Worm (Caenorhabditis elegans) whole organism, L1 larva: ENCODE data around the gene Y73F8A.35.
"Not testable (repeated sequence)": the region's sequence is repeated elsewhere in the genome, so short reads cannot be mapped to it uniquely, and the experiment has no call there.

Source experiments
- ces-1 ChIP-seq: fragments of 150-350 bp; optimal IDR thresholded peaks from 2 replicates; lab custom pipeline; 2014; ENCODE audit warnings: missing biosample characterization, missing genetic modification reagents, missing genetic modification characterization
- elt-2 ChIP-seq: sonication (generic microtip); optimal IDR thresholded peaks from 2 replicates; lab custom pipeline; 2016; ENCODE audit warnings: missing genetic modification characterization, mild to moderate bottlenecking, inconsistent platforms, missing compliant biosample characterization, missing genetic modification reagents
- lir-3 ChIP-seq: sonication (generic microtip); optimal IDR thresholded peaks from 2 replicates; lab custom pipeline; 2016; ENCODE audit warnings: mild to moderate bottlenecking, missing genetic modification characterization, moderate library complexity, missing compliant biosample characterization; ENCODE audit not compliant: poor library complexity
- pqm-1 ChIP-seq: sonication (generic microtip); optimal IDR thresholded peaks from 3 replicates; lab custom pipeline; 2017; ENCODE audit warnings: missing biosample characterization, missing genetic modification characterization

- not testable (repeated sequence) for TF ChIP-seq pqm-1 (tag; lab: Kevin White, UChicago); ces-1; lir-3 (tag; lab: Kevin White, UChicago); elt-2 (tag; lab: Kevin White, UChicago)
Observed at ce11 chrIV:15521342-15521741, 18.4 kb downstream of the Y73F8A.35 start, which contains the start of gene Y73F8A.32.
